Worm (Caenorhabditis elegans) whole organism, L3 larva: ENCODE data around the gene cdf-1.

Source experiments
- R02D3.7 ChIP-seq: fragments of 150-350 bp; optimal IDR thresholded peaks from 2 replicates; lab custom pipeline; 2014; ENCODE audit warnings: missing biosample characterization, missing genetic modification characterization
- aly-2 ChIP-seq: fragments of 150-350 bp; optimal IDR thresholded peaks from 2 replicates; lab custom pipeline; 2014; ENCODE audit warnings: missing biosample characterization, missing genetic modification characterization
- ama-1 ChIP-seq: fragments of 150-350 bp; optimal IDR thresholded peaks from 2 replicates; lab custom pipeline; 2018
- ceh-16 ChIP-seq: sonication (generic microtip); optimal IDR thresholded peaks from 2 replicates; lab custom pipeline; 2017; ENCODE audit warnings: missing biosample characterization, missing genetic modification characterization
- ceh-28 ChIP-seq: fragments of 150-350 bp; optimal IDR thresholded peaks from 2 replicates; lab custom pipeline; 2014; ENCODE audit warnings: missing biosample characterization, missing genetic modification reagents, missing genetic modification characterization
- ceh-82 ChIP-seq: fragments of 150-350 bp; optimal IDR thresholded peaks from 2 replicates; lab custom pipeline; 2014; ENCODE audit warnings: missing biosample characterization, missing genetic modification characterization
- egl-27 ChIP-seq: sonication (generic microtip); optimal IDR thresholded peaks from 4 replicates; lab custom pipeline; 2017; ENCODE audit warnings: missing biosample characterization, missing genetic modification reagents, missing genetic modification characterization
- egl-5 ChIP-seq: fragments of 150-350 bp; optimal IDR thresholded peaks from 2 replicates; lab custom pipeline; 2017; ENCODE audit warnings: missing biosample characterization, missing genetic modification reagents, missing genetic modification characterization, inconsistent platforms
- elt-1 ChIP-seq: fragments of 150-350 bp; optimal IDR thresholded peaks from 2 replicates; lab custom pipeline; 2014; ENCODE audit warnings: missing biosample characterization, missing genetic modification characterization
- elt-2 ChIP-seq: sonication (generic microtip); optimal IDR thresholded peaks from 2 replicates; lab custom pipeline; 2016; ENCODE audit warnings: missing genetic modification reagents, mild to moderate bottlenecking, missing genetic modification characterization, missing compliant biosample characterization
- elt-3 ChIP-seq, 3 experiments: fragments of 150-350 bp in 1 of 3; sonication (generic microtip) in 2 of 3; optimal IDR thresholded peaks; 2 replicates in 2 of 3; 4 replicates in 1 of 3; lab custom pipeline; 2014 to 2017; ENCODE audit warnings: missing biosample characterization in 3 of 3, missing genetic modification characterization in 3 of 3
- eor-1 ChIP-seq, 2 experiments: fragments of 150-350 bp; optimal IDR thresholded peaks; 2 replicates each; lab custom pipeline; 2014 to 2018; ENCODE audit warnings: missing biosample characterization in 2 of 2, missing genetic modification characterization in 2 of 2
- fkh-2 ChIP-seq: fragments of 150-350 bp; optimal IDR thresholded peaks from 2 replicates; lab custom pipeline; 2014; ENCODE audit warnings: missing biosample characterization, missing genetic modification reagents, missing genetic modification characterization
- fos-1 ChIP-seq: fragments of 150-350 bp; optimal IDR thresholded peaks from 2 replicates; lab custom pipeline; 2014; ENCODE audit warnings: missing biosample characterization, missing genetic modification characterization
- hmg-11 ChIP-seq: sonication (generic microtip); optimal IDR thresholded peaks from 2 replicates; lab custom pipeline; 2016; ENCODE audit warnings: missing genetic modification characterization, missing compliant biosample characterization
- jun-1 ChIP-seq: fragments of 150-350 bp; optimal IDR thresholded peaks from 2 replicates; lab custom pipeline; 2014; ENCODE audit warnings: missing biosample characterization, missing genetic modification reagents, missing genetic modification characterization
- lin-15B ChIP-seq: fragments of 150-350 bp; optimal IDR thresholded peaks from 2 replicates; lab custom pipeline; 2014; ENCODE audit warnings: missing biosample characterization, missing genetic modification characterization
- mdl-1 ChIP-seq: fragments of 150-350 bp; optimal IDR thresholded peaks from 2 replicates; lab custom pipeline; 2014; ENCODE audit warnings: missing biosample characterization, missing genetic modification characterization
- mml-1 ChIP-seq: fragments of 150-350 bp; sonication (generic microtip); optimal IDR thresholded peaks from 3 replicates; lab custom pipeline; 2014; ENCODE audit warnings: missing biosample characterization, missing genetic modification characterization
- nfya-1 ChIP-seq: sonication (generic microtip); optimal IDR thresholded peaks from 2 replicates; lab custom pipeline; 2017; ENCODE audit warnings: missing genetic modification characterization, mild to moderate bottlenecking, missing compliant biosample characterization, antibody characterized with exemption, moderate library complexity; ENCODE audit not compliant: insufficient read depth
- nhr-11 ChIP-seq: fragments of 150-350 bp; optimal IDR thresholded peaks from 2 replicates; lab custom pipeline; 2014; ENCODE audit warnings: missing biosample characterization, missing genetic modification characterization
- nhr-12 ChIP-seq: fragments of 150-350 bp; optimal IDR thresholded peaks from 2 replicates; lab custom pipeline; 2014; ENCODE audit warnings: missing biosample characterization, missing genetic modification characterization
- nhr-23 ChIP-seq: fragments of 150-350 bp; optimal IDR thresholded peaks from 2 replicates; lab custom pipeline; 2014; ENCODE audit warnings: missing biosample characterization, missing genetic modification reagents, missing genetic modification characterization
- nhr-237 ChIP-seq: fragments of 150-350 bp; optimal IDR thresholded peaks from 2 replicates; lab custom pipeline; 2014; ENCODE audit warnings: missing biosample characterization, missing genetic modification characterization
- nhr-25 ChIP-seq: sonication (generic microtip); optimal IDR thresholded peaks from 2 replicates; lab custom pipeline; 2017; ENCODE audit warnings: missing biosample characterization, missing genetic modification characterization
- nhr-28 ChIP-seq: fragments of 150-350 bp; optimal IDR thresholded peaks from 2 replicates; lab custom pipeline; 2014; ENCODE audit warnings: missing biosample characterization, missing genetic modification characterization
- nhr-43 ChIP-seq: sonication (generic microtip); optimal IDR thresholded peaks from 2 replicates; lab custom pipeline; 2016; ENCODE audit warnings: mild to moderate bottlenecking, missing genetic modification characterization, missing compliant biosample characterization; ENCODE audit not compliant: poor library complexity, severe bottlenecking
- nhr-77 ChIP-seq: fragments of 150-350 bp; optimal IDR thresholded peaks from 2 replicates; lab custom pipeline; 2014; ENCODE audit warnings: missing biosample characterization, missing genetic modification characterization
- pha-4 ChIP-seq: fragments of 150-350 bp; optimal IDR thresholded peaks from 2 replicates; lab custom pipeline; 2014; ENCODE audit warnings: missing biosample characterization, missing genetic modification reagents, missing genetic modification characterization
- pqm-1 ChIP-seq: fragments of 150-350 bp; optimal IDR thresholded peaks from 2 replicates; lab custom pipeline; 2017; ENCODE audit warnings: missing biosample characterization, missing genetic modification characterization, inconsistent platforms
- sea-2 ChIP-seq: fragments of 150-350 bp; sonication (generic microtip); optimal IDR thresholded peaks from 4 replicates; lab custom pipeline; 2014; ENCODE audit warnings: missing biosample characterization, missing genetic modification reagents, missing genetic modification characterization
- skn-1 ChIP-seq: fragments of 150-350 bp; optimal IDR thresholded peaks from 2 replicates; lab custom pipeline; 2014; ENCODE audit warnings: missing biosample characterization, missing genetic modification characterization
- snpc-4 ChIP-seq: fragments of 150-350 bp; optimal IDR thresholded peaks from 2 replicates; lab custom pipeline; 2014; ENCODE audit warnings: missing biosample characterization, missing genetic modification characterization
- tbx-2 ChIP-seq: sonication (generic microtip); optimal IDR thresholded peaks from 2 replicates; lab custom pipeline; 2016; ENCODE audit warnings: mild to moderate bottlenecking, missing genetic modification characterization, missing compliant biosample characterization
- unc-39 ChIP-seq: sonication (generic microtip); optimal IDR thresholded peaks from 4 replicates; lab custom pipeline; 2017; ENCODE audit warnings: missing biosample characterization, missing genetic modification characterization
- unc-62 ChIP-seq: fragments of 150-350 bp; sonication (generic microtip); optimal IDR thresholded peaks from 4 replicates; lab custom pipeline; 2014; ENCODE audit warnings: missing biosample characterization, missing genetic modification reagents, missing genetic modification characterization
- ztf-4 ChIP-seq: fragments of 150-350 bp; optimal IDR thresholded peaks from 2 replicates; lab custom pipeline; 2014; ENCODE audit warnings: missing biosample characterization, missing genetic modification characterization

The cdf-1 gene

ce11 chrX:6530046-6530445 lies 25.1 kb upstream of the cdf-1 start, which contains the start of gene ceh-60:
TSS of gene ceh-60 (minus strand) at chrX:6530146.
- TF ChIP-seq nhr-28 (tag; lab: Kevin White, UChicago) (no peak), ceh-16 (tag; lab: Kevin White, UChicago) (no peak), nhr-12 (tag; lab: Kevin White, UChicago) (no peak), unc-39 (tag; lab: Kevin White, UChicago) (no peak), eor-1 (tag; optimal IDR thresholded peaks at IDR 0.05; lab: Kevin White, UChicago) (no peak), fkh-2 (tag; lab: Kevin White, UChicago) (no peak), nhr-77 (tag; lab: Kevin White, UChicago) (no peak), ama-1 (lab: Kevin White, UChicago) (no peak), nhr-237 (tag; lab: Kevin White, UChicago) (no peak), unc-62 (GFP tag; lab: Kevin White, UChicago) (no peak), pqm-1 (tag; lab: Kevin White, UChicago) (no peak), pha-4 (tag; lab: Kevin White, UChicago) (no peak)
- TF ChIP-seq, all 47 proteins: peak for 0

- TF ChIP-seq sea-2 (GFP tag; lab: Kevin White, UChicago): no peak
- TF ChIP-seq egl-5: no peak
- no peak for TF ChIP-seq fos-1 (tag; lab: Kevin White, UChicago)
- TF ChIP-seq fkh-2 (tag; lab: Kevin White, UChicago): no peak
- no peak for TF ChIP-seq nfya-1 (tag; lab: Kevin White, UChicago)
- TF ChIP-seq nhr-28 (tag; lab: Kevin White, UChicago): no peak
- TF ChIP-seq eor-1 (tag; optimal IDR thresholded peaks at IDR 0.05; lab: Kevin White, UChicago): no peak
- no peak for TF ChIP-seq nhr-237 (tag; lab: Kevin White, UChicago)
- peak; percentile 36 for TF ChIP-seq pha-4 (tag; lab: Kevin White, UChicago)
- TF ChIP-seq pqm-1 (tag; lab: Kevin White, UChicago): peak; percentile 90
- TF ChIP-seq ceh-16 (tag; lab: Kevin White, UChicago): no peak
- no peak for TF ChIP-seq nhr-11 (tag; lab: Kevin White, UChicago)
- TF ChIP-seq jun-1 (tag; lab: Kevin White, UChicago): peak; percentile 59
- no peak for TF ChIP-seq ceh-82
- no peak for TF ChIP-seq elt-3 (tag; optimal IDR thresholded peaks at IDR 0.05; lab: Kevin White, UChicago)
- TF ChIP-seq R02D3.7 (tag; lab: Kevin White, UChicago): no peak
- no peak for TF ChIP-seq snpc-4
- TF ChIP-seq nhr-23 (tag; lab: Kevin White, UChicago): no peak
- no peak for TF ChIP-seq nhr-25 (tag; lab: Kevin White, UChicago)
- no peak for TF ChIP-seq nhr-43
- TF ChIP-seq ztf-4: no peak
- TF ChIP-seq elt-1 (tag; lab: Kevin White, UChicago): no peak
- TF ChIP-seq mdl-1 (tag; lab: Kevin White, UChicago): no peak
- TF ChIP-seq nhr-77 (tag; lab: Kevin White, UChicago): no peak
- TF ChIP-seq unc-62 (GFP tag; lab: Kevin White, UChicago): no peak
- TF ChIP-seq ama-1 (lab: Kevin White, UChicago): peak; percentile 15
- no peak for TF ChIP-seq nhr-12 (tag; lab: Kevin White, UChicago)
- TF ChIP-seq mml-1 (tag; lab: Kevin White, UChicago): no peak
- no peak for TF ChIP-seq hmg-11 (tag; lab: Kevin White, UChicago)
- no peak for TF ChIP-seq aly-2 (tag; lab: Kevin White, UChicago)
- no peak for TF ChIP-seq egl-27 (tag; lab: Kevin White, UChicago)
- TF ChIP-seq unc-39 (tag; lab: Kevin White, UChicago): no peak
- TF ChIP-seq tbx-2: no peak
- peak; percentile 93 for TF ChIP-seq elt-2 (tag; lab: Kevin White, UChicago)
- no peak for TF ChIP-seq lin-15B (tag; lab: Kevin White, UChicago)
- TF ChIP-seq, all 47 proteins: peak for 5
Observed at ce11 chrX:6522634-6523070, 17.7 kb upstream of the cdf-1 start.

ce11 chrX:6520644-6521043 lies 15.7 kb upstream of the cdf-1 start:
- TF ChIP-seq nhr-25 (tag; lab: Kevin White, UChicago): no peak
- TF ChIP-seq nhr-43: peak; percentile 5
- TF ChIP-seq skn-1: peak; percentile 82
- peak; percentile 80 for TF ChIP-seq elt-2 (tag; lab: Kevin White, UChicago)
- no peak for TF ChIP-seq tbx-2
- TF ChIP-seq eor-1 (tag; optimal IDR thresholded peaks at IDR 0.05; lab: Kevin White, UChicago): no peak
- TF ChIP-seq ceh-28 (tag; lab: Kevin White, UChicago): no peak
- TF ChIP-seq pqm-1 (tag; lab: Kevin White, UChicago): peak; percentile 41
